Fruit fly (Drosophila melanogaster) whole organism, embryonic: ENCODE measurements around the gene CG32147.
A peak's percentile ranks its signal among the peaks of the same experiment; 100 is the strongest.

Source experiments
- Atf-2 ChIP-seq: fragments of 200-800 bp; sonication (Bioruptor generic); optimal IDR thresholded peaks from 2 replicates; lab custom pipeline; 2016; ENCODE audit warnings: missing biosample characterization, missing genetic modification characterization
- CG10267 ChIP-seq: fragments of 200-800 bp; sonication (Bioruptor generic); optimal IDR thresholded peaks from 2 replicates; lab custom pipeline; 2018; ENCODE audit warnings: missing biosample characterization, mild to moderate bottlenecking, missing genetic modification characterization, moderate library complexity
- CG10274 ChIP-seq: fragments of 200-800 bp; sonication (Bioruptor generic); optimal IDR thresholded peaks from 3 replicates; lab custom pipeline; 2017; ENCODE audit warnings: missing biosample characterization, mild to moderate bottlenecking, missing genetic modification characterization
- CG10366 ChIP-seq: fragments of 200-800 bp; sonication (Bioruptor generic); IDR thresholded peaks from 2 replicates; pipeline ENCODE4 v1.3.6; 2022; ENCODE audit warnings: missing biosample characterization, missing genetic modification characterization
- CG12155 ChIP-seq: fragments of 200-800 bp; sonication (Bioruptor generic); optimal IDR thresholded peaks from 3 replicates; lab custom pipeline; 2016; ENCODE audit warnings: missing biosample characterization, missing genetic modification characterization
- CG12236 ChIP-seq: fragments of 200-800 bp; sonication (Bioruptor generic); optimal IDR thresholded peaks from 2 replicates; lab custom pipeline; 2016; ENCODE audit warnings: missing biosample characterization, missing genetic modification characterization
- CG14050 ChIP-seq: fragments of 200-800 bp; sonication (Bioruptor generic); IDR thresholded peaks from 3 replicates; pipeline ENCODE4 v1.3.6; 2022; ENCODE audit warnings: missing biosample characterization, missing genetic modification characterization
- CG14667 ChIP-seq: fragments of 200-800 bp; sonication (Bioruptor generic); IDR thresholded peaks from 2 replicates; pipeline ENCODE4 v1.3.6; 2022; ENCODE audit warnings: missing biosample characterization, missing genetic modification characterization
- CG15011 ChIP-seq: fragments of 200-800 bp; sonication (Bioruptor generic); optimal IDR thresholded peaks from 3 replicates; lab custom pipeline; 2018; ENCODE audit warnings: missing biosample characterization, mild to moderate bottlenecking, missing genetic modification characterization
- CG17385 ChIP-seq: fragments of 200-800 bp; sonication (Bioruptor generic); optimal IDR thresholded peaks from 3 replicates; lab custom pipeline; 2018; ENCODE audit warnings: missing biosample characterization, mild to moderate bottlenecking, missing genetic modification characterization
- CG17829 ChIP-seq: fragments of 200-800 bp; optimal IDR thresholded peaks from 2 replicates; lab custom pipeline; 2019; ENCODE audit warnings: missing biosample characterization, mild to moderate bottlenecking, missing genetic modification characterization, moderate library complexity
- CG2678 ChIP-seq: fragments of 200-800 bp; sonication (Bioruptor generic); optimal IDR thresholded peaks from 3 replicates; lab custom pipeline; 2019; ENCODE audit warnings: missing biosample characterization, mild to moderate bottlenecking, missing genetic modification characterization, moderate library complexity
- CG30431 ChIP-seq: fragments of 200-800 bp; sonication (Bioruptor generic); optimal IDR thresholded peaks from 2 replicates; lab custom pipeline; 2017; ENCODE audit warnings: missing biosample characterization, missing genetic modification characterization
- CG32772 ChIP-seq: fragments of 200-800 bp; sonication (Bioruptor generic); IDR thresholded peaks from 2 replicates; pipeline ENCODE4 v1.3.6; 2022; ENCODE audit warnings: missing biosample characterization, missing genetic modification characterization
- CG3838 ChIP-seq: fragments of 200-800 bp; sonication (Bioruptor generic); optimal IDR thresholded peaks from 3 replicates; lab custom pipeline; 2016; ENCODE audit warnings: missing biosample characterization, missing genetic modification characterization
- CG4360 ChIP-seq: fragments of 200-800 bp; sonication (Bioruptor generic); IDR thresholded peaks from 2 replicates; pipeline ENCODE4 v1.3.6; 2022; ENCODE audit warnings: missing biosample characterization, missing genetic modification characterization
- CG43689 ChIP-seq: fragments of 200-800 bp; sonication (Bioruptor generic); IDR thresholded peaks from 2 replicates; pipeline ENCODE4 v1.3.6; 2022; ENCODE audit warnings: missing biosample characterization, missing genetic modification characterization
- CG4820 ChIP-seq: fragments of 200-800 bp; sonication (Bioruptor generic); optimal IDR thresholded peaks from 3 replicates; lab custom pipeline; 2016; ENCODE audit warnings: missing biosample characterization, missing genetic modification characterization
- CG8281 ChIP-seq: fragments of 200-800 bp; sonication (Bioruptor generic); optimal IDR thresholded peaks from 2 replicates; lab custom pipeline; 2018; ENCODE audit warnings: missing biosample characterization, mild to moderate bottlenecking, missing genetic modification characterization, moderate library complexity
- CG9727 ChIP-seq: fragments of 200-800 bp; sonication (Bioruptor generic); optimal IDR thresholded peaks from 3 replicates; lab custom pipeline; 2017; ENCODE audit warnings: missing biosample characterization, mild to moderate bottlenecking, missing genetic modification characterization
- CG9932 ChIP-seq: fragments of 200-800 bp; sonication (Bioruptor generic); IDR thresholded peaks from 2 replicates; pipeline ENCODE4 v1.3.6; 2022; ENCODE audit warnings: missing biosample characterization, missing genetic modification characterization
- D19A ChIP-seq: fragments of 200-800 bp; optimal IDR thresholded peaks from 3 replicates; lab custom pipeline; 2019; ENCODE audit warnings: missing biosample characterization, mild to moderate bottlenecking, missing genetic modification characterization, moderate library complexity
- Dll ChIP-seq: fragments of 200-800 bp; sonication (Bioruptor generic); IDR thresholded peaks from 4 replicates; pipeline ENCODE4 v1.3.6; 2022; ENCODE audit warnings: missing biosample characterization, missing genetic modification characterization; ENCODE audit not compliant: partially characterized antibody
- Doc3 ChIP-seq: fragments of 200-800 bp; sonication (Bioruptor generic); IDR thresholded peaks from 3 replicates; pipeline ENCODE4 v1.3.6; 2022; ENCODE audit warnings: missing biosample characterization, missing genetic modification characterization; ENCODE audit not compliant: partially characterized antibody
- Dref ChIP-seq: fragments of 200-800 bp; sonication (Bioruptor generic); IDR thresholded peaks from 2 replicates; pipeline ENCODE4 v1.3.6; 2022; ENCODE audit warnings: missing biosample characterization, missing genetic modification characterization
- Elba2 ChIP-seq: fragments of 200-800 bp; sonication (Bioruptor generic); optimal IDR thresholded peaks from 3 replicates; lab custom pipeline; 2016; ENCODE audit warnings: missing biosample characterization, missing genetic modification characterization
- H2.0 ChIP-seq: fragments of 200-800 bp; sonication (Bioruptor generic); IDR thresholded peaks from 2 replicates; pipeline ENCODE4 v1.3.6; 2022; ENCODE audit warnings: missing biosample characterization, missing genetic modification characterization
- Hand ChIP-seq: fragments of 200-800 bp; sonication (Bioruptor generic); optimal IDR thresholded peaks from 2 replicates; lab custom pipeline; 2017; ENCODE audit warnings: mild to moderate bottlenecking, missing biosample characterization, missing genetic modification reagents, missing genetic modification characterization
- Hr39 ChIP-seq: fragments of >200 bp; optimal IDR thresholded peaks from 2 replicates; lab custom pipeline; 2017
- Hr51 ChIP-seq, 2 experiments: fragments of 200-800 bp; sonication (Bioruptor generic); optimal IDR thresholded peaks; 2 replicates in 1 of 2; 3 replicates in 1 of 2; lab custom pipeline; 2016 to 2018; ENCODE audit warnings: missing biosample characterization in 2 of 2, missing genetic modification characterization in 2 of 2, mild to moderate bottlenecking in 1 of 2, moderate library complexity in 1 of 2
- Med ChIP-seq: fragments of 200-800 bp; sonication (Bioruptor generic); peaks from one replicate; lab custom pipeline; 2016; ENCODE audit warnings: missing biosample characterization, missing genetic modification characterization, mild to moderate bottlenecking, inconsistent platforms, moderate library complexity
- Nf-YA ChIP-seq: fragments of 200-800 bp; sonication (Bioruptor generic); IDR thresholded peaks from 2 replicates; pipeline ENCODE4 v1.3.6; 2022; ENCODE audit warnings: missing biosample characterization, missing genetic modification characterization
- TFAM ChIP-seq: fragments of 200-800 bp; sonication (Bioruptor generic); optimal IDR thresholded peaks from 2 replicates; lab custom pipeline; 2017; ENCODE audit warnings: missing biosample characterization, missing genetic modification characterization, inconsistent platforms
- Tbp ChIP-seq: fragments of >200 bp; optimal IDR thresholded peaks from 2 replicates; lab custom pipeline; 2018; ENCODE audit warnings: missing biosample characterization, missing genetic modification characterization
- ac ChIP-seq: fragments of 200-800 bp; sonication (Bioruptor generic); optimal IDR thresholded peaks from 3 replicates; lab custom pipeline; 2017; ENCODE audit warnings: missing biosample characterization, mild to moderate bottlenecking, missing genetic modification characterization
- cad ChIP-seq: fragments of >200 bp; optimal IDR thresholded peaks from 2 replicates; lab custom pipeline; 2017; ENCODE audit warnings: missing biosample characterization, missing genetic modification characterization
- chinmo ChIP-seq: fragments of 200-800 bp; sonication (Bioruptor generic); IDR thresholded peaks from 4 replicates; pipeline ENCODE4 v1.3.6; 2022; ENCODE audit warnings: missing biosample characterization, missing genetic modification characterization; ENCODE audit not compliant: partially characterized antibody
- emc ChIP-seq: fragments of 200-800 bp; sonication (Bioruptor generic); optimal IDR thresholded peaks from 2 replicates; lab custom pipeline; 2016; ENCODE audit warnings: missing biosample characterization, missing genetic modification characterization
- grn ChIP-seq: fragments of 200-800 bp; sonication (Bioruptor generic); optimal IDR thresholded peaks from 3 replicates; lab custom pipeline; 2017; ENCODE audit warnings: missing biosample characterization, missing genetic modification characterization
- knrl ChIP-seq: fragments of 200-800 bp; sonication (Bioruptor generic); IDR thresholded peaks from 3 replicates; pipeline ENCODE4 v1.3.6; 2022; ENCODE audit warnings: missing biosample characterization, missing genetic modification characterization; ENCODE audit not compliant: partially characterized antibody
- nerfin-2 ChIP-seq: fragments of 200-800 bp; sonication (Bioruptor generic); IDR thresholded peaks from 2 replicates; pipeline ENCODE4 v1.3.6; 2022; ENCODE audit warnings: missing biosample characterization, missing genetic modification characterization; ENCODE audit not compliant: partially characterized antibody
- phol ChIP-seq: fragments of 200-800 bp; sonication (Bioruptor generic); optimal IDR thresholded peaks from 3 replicates; lab custom pipeline; 2018; ENCODE audit warnings: missing biosample characterization, mild to moderate bottlenecking, missing genetic modification characterization, moderate library complexity
- ranshi ChIP-seq: fragments of 200-800 bp; sonication (Bioruptor generic); IDR thresholded peaks from 2 replicates; pipeline ENCODE4 v1.3.6; 2022; ENCODE audit warnings: missing biosample characterization, missing genetic modification characterization
- run ChIP-seq: fragments of 200-800 bp; sonication (Bioruptor generic); optimal IDR thresholded peaks from 3 replicates; lab custom pipeline; 2018; ENCODE audit warnings: missing biosample characterization, mild to moderate bottlenecking, missing genetic modification characterization
- schlank ChIP-seq: fragments of 200-800 bp; sonication (Bioruptor generic); optimal IDR thresholded peaks from 2 replicates; lab custom pipeline; 2018; ENCODE audit warnings: missing biosample characterization, mild to moderate bottlenecking, missing genetic modification characterization
- sim ChIP-seq: fragments of 200-800 bp; sonication (Bioruptor generic); IDR thresholded peaks from 2 replicates; pipeline ENCODE4 v1.3.6; 2022; ENCODE audit warnings: missing biosample characterization, missing genetic modification characterization
- tna ChIP-seq: fragments of 200-800 bp; sonication (Bioruptor generic); IDR thresholded peaks from 2 replicates; pipeline ENCODE4 v1.3.6; 2022; ENCODE audit warnings: missing biosample characterization, missing genetic modification characterization; ENCODE audit not compliant: partially characterized antibody
- z ChIP-seq: fragments of 200-800 bp; sonication (Bioruptor generic); IDR thresholded peaks from 3 replicates; pipeline ENCODE4 v1.3.6; 2022; ENCODE audit warnings: missing biosample characterization, missing genetic modification characterization

Gene CG32147

DNA sequence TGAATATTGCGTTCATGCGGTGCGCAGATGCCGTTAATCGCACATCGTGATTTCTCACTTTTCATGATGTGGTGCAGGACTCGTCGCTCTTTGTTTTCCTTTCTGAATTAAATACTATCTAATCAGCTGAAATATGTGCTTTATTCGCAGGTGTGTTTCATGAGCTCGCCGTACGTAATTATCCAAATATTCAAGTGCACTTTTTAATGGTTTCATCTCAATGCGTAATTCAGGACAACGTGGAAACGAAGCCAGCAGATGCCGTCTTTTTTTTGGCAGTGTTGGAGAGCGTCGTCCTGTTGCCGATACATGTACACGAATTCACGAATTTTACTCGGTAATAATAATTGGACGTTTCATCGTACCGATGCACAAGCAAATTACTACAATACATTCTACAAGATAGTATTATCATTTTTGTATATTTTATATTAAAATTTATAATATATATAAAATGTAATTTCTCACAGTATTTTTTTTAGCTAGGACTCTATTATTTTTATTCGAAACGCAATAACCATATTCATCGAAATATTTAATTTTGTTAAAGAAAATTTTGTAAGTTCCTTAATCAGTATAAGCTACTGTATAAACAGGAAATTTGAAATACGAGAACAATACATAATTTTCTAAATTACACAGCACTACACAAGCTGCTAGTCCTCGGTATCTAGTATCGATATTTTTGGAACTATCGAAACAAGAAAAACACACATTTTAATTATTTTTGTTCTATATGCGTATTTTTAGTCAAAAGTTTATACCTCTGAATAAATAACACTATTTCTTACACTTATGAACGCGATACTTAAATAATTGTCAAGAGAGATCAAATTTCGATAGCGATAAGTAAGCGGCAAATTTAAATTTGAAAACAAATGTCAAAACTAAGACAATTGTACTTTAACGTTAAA, 6.9 kb downstream of the CG32147 start, which contains the start of gene CG12316 (continued):
- TF ChIP-seq nerfin-2 (GFP tag; lab: Robert Waterston, UW) (peak; percentile 67), TFAM (peak; percentile 65), Hr39 (lab: Kevin White, UChicago) (no peak), Elba2 (GFP tag; lab: Kevin White, UChicago) (peak; percentile 5), phol (tag; lab: Kevin White, UChicago) (peak; percentile 91), grn (GFP tag; lab: Kevin White, UChicago) (peak; percentile 59), CG8281 (tag; lab: Kevin White, UChicago) (peak; percentile 77), run (tag; lab: Kevin White, UChicago) (peak; percentile 79), CG2678 (tag; lab: Kevin White, UChicago) (peak; percentile 94), CG14050 (peak; percentile 79), z (GFP tag; lab: Robert Waterston, UW) (peak; percentile 38; the same call in 1 of the 3 replicates), CG12155 (GFP tag; lab: Kevin White, UChicago) (peak; percentile 82), chinmo (GFP tag; lab: Robert Waterston, UW) (0 out of 4 replicates have a peak, but pooled peaks have one; percentile 42), CG3838 (GFP tag; lab: Kevin White, UChicago) (peak; percentile 61), Doc3 (GFP tag; lab: Robert Waterston, UW) (peak; percentile 87), tna (GFP tag; lab: Robert Waterston, UW) (peak; percentile 44), ac (GFP tag; lab: Kevin White, UChicago) (peak; percentile 90), CG10274 (GFP tag; lab: Kevin White, UChicago) (peak; percentile 79), Atf-2 (GFP tag; lab: Kevin White, UChicago) (peak; percentile 89), emc (peak; percentile 68), CG4360 (GFP tag; lab: Robert Waterston, UW) (0 out of 2 replicates have a peak, but pooled peaks have one; percentile 7), CG9727 (peak; percentile 96), D19A (tag; lab: Kevin White, UChicago) (peak; percentile 90), CG43689 (GFP tag; lab: Robert Waterston, UW) (peak; percentile 34), schlank (tag; lab: Kevin White, UChicago) (peak; percentile 84), ranshi (GFP tag; lab: Robert Waterston, UW) (peak; percentile 83), CG30431 (GFP tag; lab: Kevin White, UChicago) (peak; percentile 85), CG10267 (tag; lab: Kevin White, UChicago) (peak; percentile 95), CG9932 (GFP tag; lab: Robert Waterston, UW) (peak; percentile 81), CG10366 (GFP tag; lab: Robert Waterston, UW) (peak; percentile 72), Med (peak; percentile 99), H2.0 (peak; percentile 77), Dll (GFP tag; lab: Robert Waterston, UW) (peak; percentile 92), CG4820 (GFP tag; lab: Kevin White, UChicago) (peak; percentile 100), Hand (GFP tag; lab: Kevin White, UChicago) (peak; percentile 91), cad (GFP tag; lab: Kevin White, UChicago) (no peak), sim (GFP tag; lab: Robert Waterston, UW) (peak; percentile 85), Tbp (GFP tag; lab: Kevin White, UChicago) (no peak), Dref (GFP tag; lab: Robert Waterston, UW) (peak; percentile 71), Nf-YA (peak; percentile 72), Hr51 (GFP tag; optimal IDR thresholded peaks at IDR 0.05; lab: Kevin White, UChicago) (peak; percentile 92 to 94), CG15011 (peak; percentile 87), CG17385 (GFP tag; lab: Kevin White, UChicago) (peak; percentile 86), CG32772 (GFP tag; lab: Robert Waterston, UW) (no peak; the same call in none of the 2 replicates), knrl (GFP tag; lab: Robert Waterston, UW) (peak; percentile 70), CG17829 (peak; percentile 93), CG14667 (GFP tag; lab: Robert Waterston, UW) (peak; percentile 38; the same call in 1 of the 2 replicates), CG12236 (GFP tag; lab: Kevin White, UChicago) (peak; percentile 72)
